Worm (Caenorhabditis elegans) whole organism, young adult: ENCODE results near the gene btb-6.

ENCODE experiments used
- B0035.1 ChIP-seq: sonication (generic microtip); optimal IDR thresholded peaks from 2 replicates; lab custom pipeline; 2016; ENCODE audit warnings: missing genetic modification characterization, mild to moderate bottlenecking, missing compliant biosample characterization, missing genotype, missing genetic modification reagents
- F22D6.2 ChIP-seq: sonication (generic microtip); optimal IDR thresholded peaks from 2 replicates; lab custom pipeline; 2016; ENCODE audit warnings: mild to moderate bottlenecking, missing genetic modification characterization, missing compliant biosample characterization
- F33H1.4 ChIP-seq: fragments of 200-800 bp; sonication (Bioruptor generic); IDR thresholded peaks from 2 replicates; pipeline ENCODE4 v1.3.6; 2022; ENCODE audit warnings: missing genetic modification reagents, missing genetic modification characterization, missing compliant biosample characterization
- F55B11.4 ChIP-seq: sonication (generic microtip); optimal IDR thresholded peaks from 2 replicates; lab custom pipeline; 2016; ENCODE audit warnings: missing compliant biosample characterization, missing genetic modification characterization, borderline replicate concordance; ENCODE audit not compliant: insufficient read depth
- F57C9.4 ChIP-seq: sonication (generic microtip); optimal IDR thresholded peaks from 2 replicates; lab custom pipeline; 2017; ENCODE audit warnings: mild to moderate bottlenecking, missing genetic modification characterization, missing compliant biosample characterization
- T07F8.4 ChIP-seq: sonication (generic microtip); optimal IDR thresholded peaks from 2 replicates; lab custom pipeline; 2016; ENCODE audit warnings: mild to moderate bottlenecking, missing genetic modification characterization, moderate library complexity, missing compliant biosample characterization
- Y53G8AR.9 ChIP-seq: fragments of 200-800 bp; sonication (Bioruptor generic); conservative IDR thresholded peaks from 2 replicates; pipeline ENCODE4 v1.3.6; 2022; ENCODE audit warnings: missing genetic modification reagents, missing genetic modification characterization, missing compliant biosample characterization
- Y79H2A.3 ChIP-seq: fragments of 200-800 bp; sonication (Bioruptor generic); conservative IDR thresholded peaks from 2 replicates; pipeline ENCODE4 v1.3.6; 2022; ENCODE audit warnings: missing genetic modification reagents, missing genetic modification characterization, missing compliant biosample characterization
- bed-1 ChIP-seq: fragments of 200-800 bp; sonication (Bioruptor generic); IDR thresholded peaks from 2 replicates; pipeline ENCODE4 v1.3.6; 2022; ENCODE audit warnings: missing genetic modification reagents, missing genetic modification characterization, missing compliant biosample characterization
- bed-2 ChIP-seq: fragments of 200-800 bp; sonication (Bioruptor generic); IDR thresholded peaks from 2 replicates; pipeline ENCODE4 v1.3.6; 2022; ENCODE audit warnings: missing genetic modification reagents, missing genetic modification characterization, missing compliant biosample characterization
- cebp-1 ChIP-seq, 2 experiments: fragments of 200-800 bp in 1 of 2; sonication (Bioruptor generic) in 1 of 2; sonication (generic microtip) in 1 of 2; IDR thresholded peaks in 1 of 2; optimal IDR thresholded peaks in 1 of 2; 2 replicates each; pipeline versions ENCODE4 v1.3.6 to Lab custom; 2017 to 2022; ENCODE audit warnings: missing compliant biosample characterization in 2 of 2, missing genetic modification characterization in 2 of 2, mild to moderate bottlenecking in 1 of 2, missing genetic modification reagents in 1 of 2, moderate library complexity in 1 of 2
- ceh-100 ChIP-seq: fragments of 200-800 bp; sonication (Bioruptor generic); IDR thresholded peaks from 2 replicates; pipeline ENCODE4 v1.3.6; 2022; ENCODE audit warnings: missing genetic modification reagents, missing genetic modification characterization, missing compliant biosample characterization
- ceh-58 ChIP-seq: fragments of 200-800 bp; sonication (Bioruptor generic); IDR thresholded peaks from 2 replicates; pipeline ENCODE4 v1.3.6; 2022; ENCODE audit warnings: missing genetic modification characterization, missing compliant biosample characterization
- dpff-1 ChIP-seq: sonication (generic microtip); optimal IDR thresholded peaks from 2 replicates; lab custom pipeline; 2017; ENCODE audit warnings: mild to moderate bottlenecking, missing genetic modification characterization, missing compliant biosample characterization
- dpl-1 ChIP-seq: fragments of 150-350 bp; optimal IDR thresholded peaks from 2 replicates; lab custom pipeline; 2014; ENCODE audit warnings: missing biosample characterization, missing genetic modification reagents, missing genetic modification characterization
- egrh-3 ChIP-seq: fragments of 200-800 bp; sonication (Bioruptor generic); IDR thresholded peaks from 2 replicates; pipeline ENCODE4 v1.3.6; 2022; ENCODE audit warnings: missing genetic modification reagents, missing genetic modification characterization, missing compliant biosample characterization
- gei-17 ChIP-seq: fragments of 200-800 bp; sonication (Bioruptor generic); optimal IDR thresholded peaks from 2 replicates; lab custom pipeline; 2018; ENCODE audit warnings: mild to moderate bottlenecking, missing genetic modification characterization, missing compliant biosample characterization
- hmg-20 ChIP-seq: fragments of 200-800 bp; sonication (Bioruptor generic); IDR thresholded peaks from 2 replicates; pipeline ENCODE4 v1.3.6; 2022; ENCODE audit warnings: missing genetic modification reagents, missing genetic modification characterization, missing compliant biosample characterization
- lag-1 ChIP-seq: fragments of 200-800 bp; sonication (Bioruptor generic); IDR thresholded peaks from 2 replicates; pipeline ENCODE4 v1.3.6; 2022; ENCODE audit warnings: missing genetic modification reagents, missing genetic modification characterization, missing compliant biosample characterization
- lin-35 ChIP-seq, 3 experiments: fragments of 150-350 bp in 2 of 3; sonication (generic microtip) in 1 of 3; optimal IDR thresholded peaks; 2 replicates each; lab custom pipeline; 2014 to 2018; ENCODE audit warnings: missing biosample characterization in 3 of 3, missing genetic modification characterization in 3 of 3, missing genetic modification reagents in 3 of 3
- lin-54 ChIP-seq: fragments of 200-800 bp; sonication (Bioruptor generic); optimal IDR thresholded peaks from 2 replicates; lab custom pipeline; 2018; ENCODE audit warnings: mild to moderate bottlenecking, missing genetic modification characterization, missing compliant biosample characterization
- lir-1 ChIP-seq: fragments of 200-800 bp; sonication (Bioruptor generic); conservative IDR thresholded peaks from 2 replicates; pipeline ENCODE4 v1.3.6; 2022; ENCODE audit warnings: missing genetic modification reagents, missing genetic modification characterization, missing compliant biosample characterization
- madf-3 ChIP-seq: fragments of 200-800 bp; sonication (Bioruptor generic); IDR thresholded peaks from 2 replicates; pipeline ENCODE4 v1.3.6; 2022; ENCODE audit warnings: missing genetic modification reagents, missing genetic modification characterization, missing compliant biosample characterization
- madf-8 ChIP-seq: fragments of 200-800 bp; sonication (Bioruptor generic); conservative IDR thresholded peaks from 2 replicates; pipeline ENCODE4 v1.3.6; 2022; ENCODE audit warnings: missing genetic modification reagents, missing genetic modification characterization, missing compliant biosample characterization
- mel-28 ChIP-seq: sonication (generic microtip); optimal IDR thresholded peaks from 2 replicates; lab custom pipeline; 2016; ENCODE audit warnings: borderline replicate concordance, mild to moderate bottlenecking, missing genetic modification characterization, missing compliant biosample characterization
- nfya-2 ChIP-seq: fragments of 200-800 bp; sonication (Bioruptor generic); IDR thresholded peaks from 2 replicates; pipeline ENCODE4 v1.3.6; 2022; ENCODE audit warnings: missing genetic modification reagents, missing genetic modification characterization, missing compliant biosample characterization
- nfyb-1 ChIP-seq: fragments of 200-800 bp; sonication (Bioruptor generic); IDR thresholded peaks from 2 replicates; pipeline ENCODE4 v1.3.6; 2022; ENCODE audit warnings: missing genetic modification reagents, missing genetic modification characterization, missing compliant biosample characterization
- nhr-90 ChIP-seq: sonication (generic microtip); optimal IDR thresholded peaks from 2 replicates; lab custom pipeline; 2016; ENCODE audit warnings: missing genotype, mild to moderate bottlenecking, missing genetic modification characterization, missing compliant biosample characterization
- snpc-1.1 ChIP-seq: sonication (generic microtip); optimal IDR thresholded peaks from 2 replicates; lab custom pipeline; 2017; ENCODE audit warnings: missing genetic modification characterization, mild to moderate bottlenecking, missing compliant biosample characterization, antibody characterized with exemption, moderate library complexity, missing genotype, missing genetic modification reagents; ENCODE audit not compliant: insufficient read depth
- unc-62 ChIP-seq: fragments of 150-350 bp; optimal IDR thresholded peaks from 2 replicates; lab custom pipeline; 2014; ENCODE audit warnings: missing biosample characterization, missing genetic modification reagents, missing genetic modification characterization
- xnd-1 ChIP-seq: sonication (generic microtip); optimal IDR thresholded peaks from 2 replicates; lab custom pipeline; 2016; ENCODE audit warnings: missing genotype, missing genetic modification reagents, missing genetic modification characterization, missing compliant biosample characterization
- zfh-2 ChIP-seq: fragments of 200-800 bp; sonication (Bioruptor generic); conservative IDR thresholded peaks from 2 replicates; pipeline ENCODE4 v1.3.6; 2022; ENCODE audit warnings: missing genetic modification reagents, missing genetic modification characterization, missing compliant biosample characterization
- zim-3 ChIP-seq: sonication (generic microtip); optimal IDR thresholded peaks from 2 replicates; lab custom pipeline; 2017; ENCODE audit warnings: mild to moderate bottlenecking, missing genetic modification characterization, moderate library complexity, missing compliant biosample characterization
- ztf-22 ChIP-seq: fragments of 200-800 bp; sonication (Bioruptor generic); optimal IDR thresholded peaks from 2 replicates; lab custom pipeline; 2018; ENCODE audit warnings: mild to moderate bottlenecking, missing genetic modification characterization, moderate library complexity, missing compliant biosample characterization
- ztf-25 ChIP-seq: fragments of 200-800 bp; sonication (Bioruptor generic); IDR thresholded peaks from 2 replicates; pipeline ENCODE4 v1.3.6; 2022; ENCODE audit warnings: missing genetic modification reagents, missing genetic modification characterization, missing compliant biosample characterization
- ztf-26 ChIP-seq: sonication (generic microtip); optimal IDR thresholded peaks from 2 replicates; lab custom pipeline; 2017; ENCODE audit warnings: missing genetic modification characterization, missing compliant biosample characterization
- ztf-6 ChIP-seq: fragments of 200-800 bp; sonication (Bioruptor generic); IDR thresholded peaks from 2 replicates; pipeline ENCODE4 v1.3.6; 2022; ENCODE audit warnings: missing genetic modification reagents, missing genetic modification characterization, missing compliant biosample characterization

The btb-6 gene

ce11 chrII:1682218-1682617, 32.9 kb upstream of the btb-6 start, which contains the start of gene fbxb-26:
TSS of gene fbxb-26 (plus strand) at chrII:1682518.
- TF ChIP-seq mel-28, result no peak
- TF ChIP-seq snpc-1.1, result no peak
- no peak for TF ChIP-seq T07F8.4 (tag; lab: Kevin White, UChicago)
- TF ChIP-seq zim-3 (tag; lab: Kevin White, UChicago), result no peak

- TF ChIP-seq madf-8 (GFP tag; lab: Robert Waterston, UW) (no peak), nhr-90 (tag; lab: Kevin White, UChicago) (no peak), nfya-2 (GFP tag; lab: Robert Waterston, UW) (no peak), bed-1 (GFP tag; lab: Robert Waterston, UW) (no peak), Y79H2A.3 (GFP tag; lab: Robert Waterston, UW) (no peak)
Observed at ce11 chrII:1683742-1684141, 31.4 kb upstream of the btb-6 start, which contains the start of gene fbxb-25. TSS of gene fbxb-25 (plus strand) at chrII:1684042.

ce11 chrII:1688813-1689212, 26.3 kb upstream of the btb-6 start, which contains the start of the genes fbxb-18 and fbxb-19:
TSS of gene fbxb-18 (minus strand) at chrII:1688913.
TSS of gene fbxb-19 (minus strand) at chrII:1689181.
- TF ChIP-seq unc-62 (no peak), B0035.1 (tag; lab: Kevin White, UChicago) (no peak)
- TF ChIP-seq, all 124 proteins: peak for 0

ce11 chrII:1691011-1691410, 24.1 kb upstream of the btb-6 start, which contains the start of gene fbxc-22:
TSS of gene fbxc-22 (minus strand) at chrII:1691111.
- no peak for TF ChIP-seq T07F8.4 (tag; lab: Kevin White, UChicago)
- TF ChIP-seq F55B11.4, result no peak
- no peak for TF ChIP-seq egrh-3 (GFP tag; lab: Robert Waterston, UW)
- TF ChIP-seq ceh-58 (GFP tag; lab: Robert Waterston, UW), result no peak
- TF ChIP-seq lin-35 (GFP tag; optimal IDR thresholded peaks at IDR 0.05; lab: Kevin White, UChicago), result no peak
- TF ChIP-seq F33H1.4 (GFP tag; lab: Robert Waterston, UW), result no peak
- TF ChIP-seq F22D6.2 (tag; lab: Kevin White, UChicago), result no peak
- TF ChIP-seq madf-3 (GFP tag; lab: Robert Waterston, UW), result no peak
- TF ChIP-seq dpff-1 (tag; lab: Kevin White, UChicago), result no peak
- TF ChIP-seq dpl-1, result no peak
- no peak for TF ChIP-seq lag-1 (GFP tag; lab: Robert Waterston, UW)
- TF ChIP-seq ztf-6 (GFP tag; lab: Robert Waterston, UW), result no peak
- TF ChIP-seq hmg-20 (GFP tag; lab: Robert Waterston, UW), result no peak

- TF ChIP-seq nfyb-1 (GFP tag; lab: Robert Waterston, UW) (no peak), F57C9.4 (no peak), snpc-1.1 (no peak), dpl-1 (no peak), bed-2 (no peak), xnd-1 (tag; lab: Kevin White, UChicago) (no peak), ztf-25 (GFP tag; lab: Robert Waterston, UW) (no peak), ztf-26 (no peak), hmg-20 (GFP tag; lab: Robert Waterston, UW) (no peak), Y53G8AR.9 (GFP tag; lab: Robert Waterston, UW) (no peak), lin-54 (no peak), cebp-1 (GFP tag; IDR thresholded peaks at IDR 0.05; lab: Robert Waterston, UW) (no peak), cebp-1 (tag; optimal IDR thresholded peaks at IDR 0.05; lab: Kevin White, UChicago) (no peak), ztf-22 (no peak), ceh-100 (GFP tag; lab: Robert Waterston, UW) (no peak), gei-17 (GFP tag; lab: Kevin White, UChicago) (no peak), lir-1 (GFP tag; lab: Robert Waterston, UW) (no peak), zfh-2 (GFP tag; lab: Robert Waterston, UW) (no peak)
Observed at ce11 chrII:1692827-1693226, 22.3 kb upstream of the btb-6 start, which contains the start of gene fbxc-21. TSS of gene fbxc-21 (minus strand) at chrII:1692927.
